Fruit fly (Drosophila melanogaster): Measurements from ENCODE around the gene Drsl3.

Gene Drsl3

DNA sequence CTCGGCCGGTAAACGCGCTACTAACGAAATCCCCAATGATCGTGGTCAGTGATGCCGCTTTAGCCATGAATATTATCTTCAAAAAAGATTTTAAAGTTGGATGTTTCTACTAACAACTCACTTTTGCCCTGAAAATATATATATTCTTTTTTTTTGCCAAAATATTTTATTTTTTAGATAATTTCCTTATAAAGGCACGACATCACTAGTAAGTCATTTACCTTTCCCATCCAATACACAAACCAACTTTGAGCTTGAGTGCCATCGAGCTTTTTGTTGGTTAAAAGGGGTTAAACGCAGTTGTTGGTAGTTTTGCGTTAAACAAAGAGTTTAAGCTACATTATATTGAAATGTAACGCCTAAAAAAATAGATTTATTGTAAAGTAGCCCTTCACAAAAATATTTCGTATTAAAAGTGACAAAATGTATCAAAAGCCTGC, 11.7 kb upstream of the Drsl3 start, which contains the start of gene CG14968 (continued):
- no peak for TF ChIP-seq HLH4C (GFP tag; IDR thresholded peaks at IDR 0.05; ENCODE audit: partially characterized antibody)
- TF ChIP-seq CG1832 (GFP tag; optimal IDR thresholded peaks at IDR 0.05), result no peak
- no peak for TF ChIP-seq nerfin-2 (GFP tag; IDR thresholded peaks at IDR 0.05; ENCODE audit: partially characterized antibody)
- TF ChIP-seq Stat92E (GFP tag; optimal IDR thresholded peaks at IDR 0.05), result no peak
- peak; percentile 84 for TF ChIP-seq CG9215 (GFP tag; IDR thresholded peaks at IDR 0.05)
- peak; percentile 37 for TF ChIP-seq pb (GFP tag; optimal IDR thresholded peaks at IDR 0.05)
- TF ChIP-seq CG6654 (GFP tag; optimal IDR thresholded peaks at IDR 0.05), result peak; percentile 74
- peak; percentile 74 for TF ChIP-seq CG8290 (GFP tag; optimal IDR thresholded peaks at IDR 0.05)
- peak in 1 of 2 experiments; percentile 77 for TF ChIP-seq CG8290 (tag; optimal IDR thresholded peaks at IDR 0.05)
- TF ChIP-seq CG3163 (GFP tag; optimal IDR thresholded peaks at IDR 0.05), result no peak
- peak; percentile 81 for TF ChIP-seq danr (GFP tag; IDR thresholded peaks at IDR 0.05)
- peak; percentile 91 for TF ChIP-seq sisA (GFP tag; IDR thresholded peaks at IDR 0.05)
- TF ChIP-seq bbx (GFP tag; IDR thresholded peaks at IDR 0.05; ENCODE audit: partially characterized antibody), result no peak
- TF ChIP-seq dysf (GFP tag; IDR thresholded peaks at IDR 0.05), result peak; percentile 97
- peak; percentile 95 for TF ChIP-seq Fer1 (GFP tag; optimal IDR thresholded peaks at IDR 0.05)
- peak; percentile 23 for TF ChIP-seq CG12236 (GFP tag; optimal IDR thresholded peaks at IDR 0.05)
- peak; percentile 94 for TF ChIP-seq fd96Cb (tag; optimal IDR thresholded peaks at IDR 0.05)
- TF ChIP-seq CG17568 (GFP tag; optimal IDR thresholded peaks at IDR 0.05), result peak; percentile 90
- TF ChIP-seq Kr (GFP tag; optimal IDR thresholded peaks at IDR 0.05), result no peak
- no peak for TF ChIP-seq sc (optimal IDR thresholded peaks at IDR 0.05)
- peak; percentile 81 for TF ChIP-seq sc (GFP tag; optimal IDR thresholded peaks at IDR 0.05)
- TF ChIP-seq oc (tag; optimal IDR thresholded peaks at IDR 0.05), result peak; percentile 94
- peak; percentile 91 for TF ChIP-seq CG1602 (GFP tag; optimal IDR thresholded peaks at IDR 0.05)
- peak; percentile 72 for TF ChIP-seq CG7786 (GFP tag; optimal IDR thresholded peaks at IDR 0.05)
- peak; percentile 59 for TF ChIP-seq nom (GFP tag; optimal IDR thresholded peaks at IDR 0.05)
- peak; percentile 86 for TF ChIP-seq ro (GFP tag; IDR thresholded peaks at IDR 0.05)
- TF ChIP-seq CG12071 (GFP tag; optimal IDR thresholded peaks at IDR 0.05), result peak; percentile 88
- peak; percentile 98 for TF ChIP-seq zfh1 (GFP tag; IDR thresholded peaks at IDR 0.05)
- TF ChIP-seq lola (GFP tag; optimal IDR thresholded peaks at IDR 0.05), result peak in 1 of 3 experiments; percentile 86
- TF ChIP-seq sob (GFP tag; IDR thresholded peaks at IDR 0.05), result peak; percentile 98
- TF ChIP-seq gcm2 (GFP tag; optimal IDR thresholded peaks at IDR 0.05), result peak; percentile 56
- peak; percentile 80 for TF ChIP-seq CG5245 (GFP tag; optimal IDR thresholded peaks at IDR 0.05)
- TF ChIP-seq nmo (GFP tag; optimal IDR thresholded peaks at IDR 0.05), result peak; percentile 90
- no peak for TF ChIP-seq CG7745 (tag; optimal IDR thresholded peaks at IDR 0.05)
- TF ChIP-seq bab2 (GFP tag; optimal IDR thresholded peaks at IDR 0.05), result peak; percentile 87
- peak; percentile 52 for TF ChIP-seq crc (GFP tag; optimal IDR thresholded peaks at IDR 0.05)
- peak; percentile 88 for TF ChIP-seq MTF-1 (GFP tag; optimal IDR thresholded peaks at IDR 0.05; ENCODE audit: borderline replicate concordance)
- TF ChIP-seq CG17829 (tag; optimal IDR thresholded peaks at IDR 0.05), result peak; percentile 91
- no peak for TF ChIP-seq Dip2 (GFP tag; IDR thresholded peaks at IDR 0.05)
- peak; percentile 79 for TF ChIP-seq Mad (GFP tag; optimal IDR thresholded peaks at IDR 0.05)
- TF ChIP-seq phol (tag; optimal IDR thresholded peaks at IDR 0.05), result peak; percentile 93
- peak; percentile 96 for TF ChIP-seq Med (GFP tag)
- TF ChIP-seq CG13775 (GFP tag; optimal IDR thresholded peaks at IDR 0.05), result peak; percentile 88
- TF ChIP-seq CrebB (tag; optimal IDR thresholded peaks at IDR 0.05), result peak; percentile 88
- TF ChIP-seq HLH54F (GFP tag; optimal IDR thresholded peaks at IDR 0.05), result peak; percentile 77
- peak; percentile 70 to 95 for TF ChIP-seq bsh (GFP tag; optimal IDR thresholded peaks at IDR 0.05)
- TF ChIP-seq kah (GFP tag; optimal IDR thresholded peaks at IDR 0.05), result peak; percentile 83
- TF ChIP-seq CG8478 (optimal IDR thresholded peaks at IDR 0.05), result no peak
- TF ChIP-seq CG18262 (tag; optimal IDR thresholded peaks at IDR 0.05), result peak; percentile 92
- peak; percentile 94 for TF ChIP-seq NfI (GFP tag; optimal IDR thresholded peaks at IDR 0.05)
- TF ChIP-seq gsb-n (tag; optimal IDR thresholded peaks at IDR 0.05), result peak; percentile 74
